Worm (Caenorhabditis elegans) whole organism, young adult: Measurements from ENCODE around the gene pas-1.

Experiments
- F10E7.11 ChIP-seq: sonication (generic microtip); optimal IDR thresholded peaks from 2 replicates; lab custom pipeline; 2017; ENCODE audit warnings: mild to moderate bottlenecking, missing genetic modification characterization, moderate library complexity, missing compliant biosample characterization
- F22D6.2 ChIP-seq: sonication (generic microtip); optimal IDR thresholded peaks from 2 replicates; lab custom pipeline; 2016; ENCODE audit warnings: mild to moderate bottlenecking, missing genetic modification characterization, missing compliant biosample characterization
- F39B2.1 ChIP-seq: fragments of 200-800 bp; sonication (Bioruptor generic); IDR thresholded peaks from 2 replicates; pipeline ENCODE4 v1.3.6; 2022; ENCODE audit warnings: missing genetic modification reagents, missing genetic modification characterization, missing compliant biosample characterization
- T07F8.4 ChIP-seq: sonication (generic microtip); optimal IDR thresholded peaks from 2 replicates; lab custom pipeline; 2016; ENCODE audit warnings: mild to moderate bottlenecking, missing genetic modification characterization, moderate library complexity, missing compliant biosample characterization
- Y79H2A.3 ChIP-seq: fragments of 200-800 bp; sonication (Bioruptor generic); conservative IDR thresholded peaks from 2 replicates; pipeline ENCODE4 v1.3.6; 2022; ENCODE audit warnings: missing genetic modification reagents, missing genetic modification characterization, missing compliant biosample characterization
- akir-1 ChIP-seq: fragments of 200-800 bp; sonication (Bioruptor generic); optimal IDR thresholded peaks from 2 replicates; lab custom pipeline; 2018; ENCODE audit warnings: mild to moderate bottlenecking, missing genetic modification characterization, moderate library complexity, missing compliant biosample characterization
- attf-3 ChIP-seq: fragments of 200-800 bp; sonication (Bioruptor generic); conservative IDR thresholded peaks from 2 replicates; pipeline ENCODE4 v1.3.6; 2022; ENCODE audit warnings: missing genetic modification reagents, missing genetic modification characterization, missing compliant biosample characterization
- attf-5 ChIP-seq: fragments of 200-800 bp; sonication (Bioruptor generic); optimal IDR thresholded peaks from 2 replicates; lab custom pipeline; 2018; ENCODE audit warnings: mild to moderate bottlenecking, missing genetic modification characterization, missing compliant biosample characterization
- cebp-1 ChIP-seq, 2 experiments: fragments of 200-800 bp in 1 of 2; sonication (Bioruptor generic) in 1 of 2; sonication (generic microtip) in 1 of 2; IDR thresholded peaks in 1 of 2; optimal IDR thresholded peaks in 1 of 2; 2 replicates each; pipeline versions ENCODE4 v1.3.6 to Lab custom; 2017 to 2022; ENCODE audit warnings: missing compliant biosample characterization in 2 of 2, missing genetic modification characterization in 2 of 2, mild to moderate bottlenecking in 1 of 2, missing genetic modification reagents in 1 of 2, moderate library complexity in 1 of 2
- cebp-2 ChIP-seq: fragments of 200-800 bp; sonication (Bioruptor generic); IDR thresholded peaks from 2 replicates; pipeline ENCODE4 v1.3.6; 2022; ENCODE audit warnings: missing genetic modification characterization, missing compliant biosample characterization
- ceh-58 ChIP-seq: fragments of 200-800 bp; sonication (Bioruptor generic); IDR thresholded peaks from 2 replicates; pipeline ENCODE4 v1.3.6; 2022; ENCODE audit warnings: missing genetic modification characterization, missing compliant biosample characterization
- die-1 ChIP-seq: sonication (generic microtip); optimal IDR thresholded peaks from 2 replicates; lab custom pipeline; 2016; ENCODE audit warnings: missing genotype, mild to moderate bottlenecking, missing genetic modification characterization, missing compliant biosample characterization
- dox-1 ChIP-seq: fragments of 200-800 bp; sonication (Bioruptor generic); IDR thresholded peaks from 2 replicates; pipeline ENCODE4 v1.3.6; 2022; ENCODE audit warnings: missing genetic modification reagents, missing genetic modification characterization, missing compliant biosample characterization
- egl-18 ChIP-seq: fragments of 200-800 bp; sonication (Bioruptor generic); IDR thresholded peaks from 2 replicates; pipeline ENCODE4 v1.3.6; 2022; ENCODE audit warnings: missing genetic modification reagents, missing genetic modification characterization, missing compliant biosample characterization
- ekl-4 ChIP-seq: fragments of 200-800 bp; sonication (Bioruptor generic); IDR thresholded peaks from 2 replicates; pipeline ENCODE4 v1.3.6; 2022; ENCODE audit warnings: missing genetic modification reagents, missing genetic modification characterization, missing compliant biosample characterization
- fkh-3 ChIP-seq: sonication (generic microtip); optimal IDR thresholded peaks from 2 replicates; lab custom pipeline; 2016; ENCODE audit warnings: mild to moderate bottlenecking, missing genetic modification characterization, missing compliant biosample characterization
- hrde-1 ChIP-seq: sonication (generic microtip); optimal IDR thresholded peaks from 2 replicates; lab custom pipeline; 2016; ENCODE audit warnings: missing genetic modification characterization, mild to moderate bottlenecking, missing compliant biosample characterization, moderate library complexity, missing genotype, missing genetic modification reagents, borderline replicate concordance
- lag-1 ChIP-seq: fragments of 200-800 bp; sonication (Bioruptor generic); IDR thresholded peaks from 2 replicates; pipeline ENCODE4 v1.3.6; 2022; ENCODE audit warnings: missing genetic modification reagents, missing genetic modification characterization, missing compliant biosample characterization
- let-526 ChIP-seq: fragments of 200-800 bp; sonication (Bioruptor generic); IDR thresholded peaks from 2 replicates; pipeline ENCODE4 v1.3.6; 2022; ENCODE audit warnings: missing genetic modification reagents, missing genetic modification characterization, missing compliant biosample characterization
- lin-35 ChIP-seq, 3 experiments: fragments of 150-350 bp in 2 of 3; sonication (generic microtip) in 1 of 3; optimal IDR thresholded peaks; 2 replicates each; lab custom pipeline; 2014 to 2018; ENCODE audit warnings: missing biosample characterization in 3 of 3, missing genetic modification characterization in 3 of 3, missing genetic modification reagents in 3 of 3
- lin-40 ChIP-seq: sonication (generic microtip); optimal IDR thresholded peaks from 2 replicates; lab custom pipeline; 2016; ENCODE audit warnings: missing genetic modification characterization, mild to moderate bottlenecking, missing compliant biosample characterization, missing genotype, missing genetic modification reagents
- lir-1 ChIP-seq: fragments of 200-800 bp; sonication (Bioruptor generic); conservative IDR thresholded peaks from 2 replicates; pipeline ENCODE4 v1.3.6; 2022; ENCODE audit warnings: missing genetic modification reagents, missing genetic modification characterization, missing compliant biosample characterization
- lsl-1 ChIP-seq: fragments of 200-800 bp; sonication (Bioruptor generic); optimal IDR thresholded peaks from 2 replicates; lab custom pipeline; 2018; ENCODE audit warnings: mild to moderate bottlenecking, missing genetic modification characterization, moderate library complexity, missing compliant biosample characterization
- madf-8 ChIP-seq: fragments of 200-800 bp; sonication (Bioruptor generic); conservative IDR thresholded peaks from 2 replicates; pipeline ENCODE4 v1.3.6; 2022; ENCODE audit warnings: missing genetic modification reagents, missing genetic modification characterization, missing compliant biosample characterization
- mcd-1 ChIP-seq: fragments of 200-800 bp; sonication (Bioruptor generic); IDR thresholded peaks from 2 replicates; pipeline ENCODE4 v1.3.6; 2022; ENCODE audit warnings: missing genetic modification reagents, missing genetic modification characterization, missing compliant biosample characterization
- mel-28 ChIP-seq: sonication (generic microtip); optimal IDR thresholded peaks from 2 replicates; lab custom pipeline; 2016; ENCODE audit warnings: borderline replicate concordance, mild to moderate bottlenecking, missing genetic modification characterization, missing compliant biosample characterization
- mxl-1 ChIP-seq: sonication (generic microtip); optimal IDR thresholded peaks from 2 replicates; lab custom pipeline; 2016; ENCODE audit warnings: missing genetic modification characterization, missing compliant biosample characterization
- nfyb-1 ChIP-seq: fragments of 200-800 bp; sonication (Bioruptor generic); IDR thresholded peaks from 2 replicates; pipeline ENCODE4 v1.3.6; 2022; ENCODE audit warnings: missing genetic modification reagents, missing genetic modification characterization, missing compliant biosample characterization
- nhr-90 ChIP-seq: sonication (generic microtip); optimal IDR thresholded peaks from 2 replicates; lab custom pipeline; 2016; ENCODE audit warnings: missing genotype, mild to moderate bottlenecking, missing genetic modification characterization, missing compliant biosample characterization
- rcor-1 ChIP-seq: fragments of 200-800 bp; sonication (Bioruptor generic); IDR thresholded peaks from 2 replicates; pipeline ENCODE4 v1.3.6; 2022; ENCODE audit warnings: missing genetic modification reagents, missing genetic modification characterization, missing compliant biosample characterization
- rpc-1 ChIP-seq, 2 experiments: fragments of 150-350 bp in 1 of 2; sonication (generic microtip) in 1 of 2; optimal IDR thresholded peaks; 2 replicates each; lab custom pipeline; 2014 to 2018; ENCODE audit warnings: missing biosample characterization in 1 of 2, missing genetic modification characterization in 1 of 2, missing genetic modification reagents in 1 of 2, missing genotype in 1 of 2
- sea-2 ChIP-seq: fragments of 200-800 bp; sonication (Bioruptor generic); IDR thresholded peaks from 2 replicates; pipeline ENCODE4 v1.3.6; 2022; ENCODE audit warnings: missing genetic modification characterization, missing compliant biosample characterization
- snpc-1.3 ChIP-seq: sonication (generic microtip); optimal IDR thresholded peaks from 2 replicates; lab custom pipeline; 2017; ENCODE audit warnings: missing genetic modification characterization, mild to moderate bottlenecking, missing compliant biosample characterization, antibody characterized with exemption, moderate library complexity, missing genotype, missing genetic modification reagents; ENCODE audit not compliant: insufficient read depth
- snpc-4 ChIP-seq, 5 experiments: fragments of 150-350 bp in 1 of 5; sonication (generic microtip) in 4 of 5; optimal IDR thresholded peaks; 2 replicates each; lab custom pipeline; 2014 to 2018; ENCODE audit warnings: missing genetic modification characterization in 5 of 5, missing biosample characterization in 3 of 5, antibody characterized with exemption in 2 of 5, mild to moderate bottlenecking in 2 of 5, missing compliant biosample characterization in 2 of 5, missing genotype in 2 of 5, moderate library complexity in 2 of 5, missing genetic modification reagents in 1 of 5
- tbx-9 ChIP-seq: sonication (generic microtip); optimal IDR thresholded peaks from 2 replicates; lab custom pipeline; 2016; ENCODE audit warnings: borderline replicate concordance, missing genetic modification characterization, inconsistent platforms, missing compliant biosample characterization
- ztf-22 ChIP-seq: fragments of 200-800 bp; sonication (Bioruptor generic); optimal IDR thresholded peaks from 2 replicates; lab custom pipeline; 2018; ENCODE audit warnings: mild to moderate bottlenecking, missing genetic modification characterization, moderate library complexity, missing compliant biosample characterization

The pas-1 gene

DNA sequence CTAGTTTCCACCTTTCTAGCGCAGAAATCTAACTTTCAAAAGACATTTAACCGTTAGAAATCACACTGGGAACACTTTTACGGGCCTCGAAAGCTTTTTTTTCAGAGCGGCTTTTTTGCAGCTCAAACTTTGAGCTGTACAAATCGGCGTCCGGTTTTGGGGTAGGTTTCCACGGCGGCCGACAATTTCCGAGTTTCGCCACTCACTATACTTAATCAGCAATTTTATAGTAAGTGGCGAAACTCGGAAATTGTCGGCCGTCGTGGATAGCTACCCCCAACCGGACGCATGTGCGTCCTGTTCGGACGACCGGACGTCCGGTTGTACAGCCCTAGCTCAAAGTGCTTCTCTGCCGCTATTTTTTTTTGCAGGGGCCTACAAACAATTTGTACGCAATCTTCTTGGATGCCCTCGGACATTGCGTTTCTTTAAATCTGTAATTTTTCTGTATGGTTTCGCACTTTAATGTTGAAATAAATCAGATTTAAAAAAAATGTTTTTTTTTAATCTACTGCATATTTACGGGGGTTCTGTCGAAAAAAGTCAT is 26.2 kb downstream of the pas-1 start (continued):
- no peak for TF ChIP-seq mxl-1
- TF ChIP-seq, all 124 proteins: peak for 6

DNA sequence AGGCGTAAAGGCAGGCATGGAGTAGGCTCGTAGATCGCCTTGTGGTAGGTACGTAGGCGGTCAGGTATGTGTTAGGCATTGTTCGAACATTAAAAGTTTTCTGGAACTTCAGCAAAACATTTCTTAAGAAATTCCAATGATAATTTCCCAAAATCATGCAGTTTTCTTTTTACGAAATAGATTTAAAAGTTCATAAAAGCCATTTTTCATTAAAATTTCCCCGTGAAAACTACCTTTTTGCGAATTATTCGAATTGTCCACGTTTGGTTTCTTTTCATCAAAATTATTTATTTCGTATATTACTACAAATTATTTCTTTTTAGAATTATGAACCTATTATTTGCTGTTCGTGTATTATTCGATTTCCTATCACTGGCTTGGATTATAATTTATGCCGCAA is 27.7 kb downstream of the pas-1 start, which contains the start of gene C15H11.13:
Gene C15H11.13 (plus strand): TSS at position 301 of the 400 bp plus-strand sequence.
- TF ChIP-seq cebp-2 (GFP tag; lab: Robert Waterston, UW) (no peak), ceh-58 (GFP tag; lab: Robert Waterston, UW) (no peak), ztf-22 (no peak), die-1 (tag; lab: Kevin White, UChicago) (no peak), hrde-1 (tag; lab: Kevin White, UChicago) (no peak), fkh-3 (tag; lab: Kevin White, UChicago) (no peak), snpc-1.3 (tag; lab: Kevin White, UChicago) (no peak), let-526 (no peak), cebp-1 (GFP tag; IDR thresholded peaks at IDR 0.05; lab: Robert Waterston, UW) (no peak), cebp-1 (tag; optimal IDR thresholded peaks at IDR 0.05; lab: Kevin White, UChicago) (no peak), mcd-1 (GFP tag; lab: Robert Waterston, UW) (no peak), snpc-4 (GFP tag; optimal IDR thresholded peaks at IDR 0.05; lab: Kevin White, UChicago) (no peak), snpc-4 (tag; optimal IDR thresholded peaks at IDR 0.05; lab: Kevin White, UChicago) (no peak)

DNA sequence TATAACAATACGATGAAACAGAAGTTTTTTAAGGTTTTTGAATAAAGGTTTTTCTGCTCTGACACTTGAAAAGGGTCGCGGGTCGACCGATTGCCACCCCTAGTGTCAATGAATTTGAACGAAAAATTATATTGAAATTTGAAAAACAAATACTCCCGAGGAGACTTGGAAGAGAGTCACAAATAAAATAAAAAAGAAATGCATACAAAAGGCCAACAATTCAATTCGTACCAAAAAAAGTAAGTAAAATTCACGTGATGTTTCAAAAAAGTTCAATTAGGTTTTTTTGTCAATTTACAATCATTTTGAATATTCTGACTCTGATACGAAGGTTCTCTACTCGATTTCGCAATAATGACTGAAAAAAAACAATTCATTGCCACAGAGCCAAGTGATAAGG is 28.9 kb downstream of the pas-1 start, which contains the start of gene C15H11.1:
Gene C15H11.1 (plus strand): TSS at position 301 of the 400 bp plus-strand sequence.
- TF ChIP-seq lag-1 (GFP tag; lab: Robert Waterston, UW) (no peak), Y79H2A.3 (GFP tag; lab: Robert Waterston, UW) (no peak), attf-5 (GFP tag; lab: Kevin White, UChicago) (no peak), egl-18 (GFP tag; lab: Robert Waterston, UW) (no peak), fkh-3 (tag; lab: Kevin White, UChicago) (no peak), die-1 (tag; lab: Kevin White, UChicago) (no peak), F39B2.1 (GFP tag; lab: Robert Waterston, UW) (no peak), ekl-4 (GFP tag; lab: Robert Waterston, UW) (no peak), lin-35 (GFP tag; optimal IDR thresholded peaks at IDR 0.05; lab: Kevin White, UChicago) (no peak), tbx-9 (no peak), rpc-1 (optimal IDR thresholded peaks at IDR 0.05; lab: Kevin White, UChicago) (no peak), rpc-1 (tag; optimal IDR thresholded peaks at IDR 0.05; lab: Kevin White, UChicago) (no peak), lir-1 (GFP tag; lab: Robert Waterston, UW) (no peak), lsl-1 (GFP tag; lab: Kevin White, UChicago) (no peak), dox-1 (GFP tag; lab: Robert Waterston, UW) (no peak), akir-1 (GFP tag; lab: Kevin White, UChicago) (no peak), nfyb-1 (GFP tag; lab: Robert Waterston, UW) (no peak), rcor-1 (GFP tag; lab: Robert Waterston, UW) (no peak), F10E7.11 (tag; lab: Kevin White, UChicago) (no peak), T07F8.4 (tag; lab: Kevin White, UChicago) (no peak), cebp-1 (GFP tag; IDR thresholded peaks at IDR 0.05; lab: Robert Waterston, UW) (no peak), cebp-1 (tag; optimal IDR thresholded peaks at IDR 0.05; lab: Kevin White, UChicago) (no peak)

DNA sequence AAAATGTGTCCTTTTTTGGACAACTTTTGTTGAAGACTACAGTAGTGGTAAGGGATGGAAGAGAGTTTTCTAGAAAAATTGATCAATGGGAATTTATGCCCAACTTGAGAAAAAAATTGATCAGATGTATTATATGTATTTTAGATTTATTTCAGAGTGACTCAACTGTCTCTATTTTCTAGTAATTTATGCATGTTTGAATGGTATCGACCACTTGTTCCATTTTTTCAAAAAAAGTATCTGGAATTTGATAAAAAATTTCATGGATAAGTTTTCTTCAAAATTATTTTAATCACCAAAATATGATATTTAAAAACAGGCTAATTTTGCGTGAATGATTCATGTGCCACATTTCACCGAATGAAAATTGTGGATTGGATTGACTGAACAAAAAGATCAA is 30.6 kb downstream of the pas-1 start, which contains the start of gene C15H11.10:
Gene C15H11.10 (plus strand): TSS at position 301 of the 400 bp plus-strand sequence.
- TF ChIP-seq sea-2 (GFP tag; lab: Robert Waterston, UW): no peak
- no peak for TF ChIP-seq madf-8 (GFP tag; lab: Robert Waterston, UW)
- TF ChIP-seq attf-3: no peak
- TF ChIP-seq nhr-90: no peak
- no peak for TF ChIP-seq lin-40 (tag; lab: Kevin White, UChicago)
- TF ChIP-seq ekl-4 (GFP tag; lab: Robert Waterston, UW): no peak
- TF ChIP-seq F22D6.2 (tag; lab: Kevin White, UChicago): no peak
- TF ChIP-seq mel-28: no peak
- TF ChIP-seq, all 124 proteins: peak for 0
